Fruit fly (Drosophila melanogaster) whole organism, embryonic: ENCODE data around the gene Adck5.

Experiments
- Aef1 ChIP-seq: fragments of 200-800 bp; sonication (Bioruptor generic); IDR thresholded peaks from 3 replicates; pipeline ENCODE4 v1.3.6; 2022; ENCODE audit warnings: missing biosample characterization, missing genetic modification characterization
- Antp ChIP-seq: fragments of 200-800 bp; sonication (Bioruptor generic); optimal IDR thresholded peaks from 3 replicates; lab custom pipeline; 2016; ENCODE audit warnings: missing biosample characterization, missing genetic modification characterization
- Atf3 ChIP-seq: fragments of 200-800 bp; sonication (Bioruptor generic); optimal IDR thresholded peaks from 3 replicates; lab custom pipeline; 2016; ENCODE audit warnings: missing biosample characterization, missing genetic modification characterization
- CG10147 ChIP-seq: fragments of 200-800 bp; sonication (Bioruptor generic); optimal IDR thresholded peaks from 2 replicates; lab custom pipeline; 2019; ENCODE audit warnings: missing biosample characterization, mild to moderate bottlenecking, missing genetic modification characterization, moderate library complexity
- CG10267 ChIP-seq: fragments of 200-800 bp; sonication (Bioruptor generic); optimal IDR thresholded peaks from 2 replicates; lab custom pipeline; 2018; ENCODE audit warnings: missing biosample characterization, mild to moderate bottlenecking, missing genetic modification characterization, moderate library complexity
- CG10366 ChIP-seq: fragments of 200-800 bp; sonication (Bioruptor generic); IDR thresholded peaks from 2 replicates; pipeline ENCODE4 v1.3.6; 2022; ENCODE audit warnings: missing biosample characterization, missing genetic modification characterization
- CG15514 ChIP-seq: fragments of 200-800 bp; sonication (Bioruptor generic); optimal IDR thresholded peaks from 3 replicates; lab custom pipeline; 2017; ENCODE audit warnings: missing biosample characterization, missing genetic modification characterization, mild to moderate bottlenecking, moderate library complexity, missing genetic modification reagents
- CG15696 ChIP-seq: fragments of 200-800 bp; sonication (Bioruptor generic); optimal IDR thresholded peaks from 2 replicates; lab custom pipeline; 2019; ENCODE audit warnings: missing biosample characterization, mild to moderate bottlenecking, missing genetic modification characterization, moderate library complexity
- CG17328 ChIP-seq: fragments of 200-800 bp; sonication (Bioruptor generic); IDR thresholded peaks from 2 replicates; pipeline ENCODE4 v1.3.6; 2022; ENCODE audit warnings: missing biosample characterization, missing genetic modification characterization
- CG17385 ChIP-seq: fragments of 200-800 bp; sonication (Bioruptor generic); optimal IDR thresholded peaks from 3 replicates; lab custom pipeline; 2018; ENCODE audit warnings: missing biosample characterization, mild to moderate bottlenecking, missing genetic modification characterization
- CG1792 ChIP-seq: fragments of 200-800 bp; sonication (Bioruptor generic); optimal IDR thresholded peaks from 2 replicates; lab custom pipeline; 2016; ENCODE audit warnings: missing biosample characterization, missing genetic modification characterization
- CG2120 ChIP-seq: fragments of 200-800 bp; sonication (Bioruptor generic); optimal IDR thresholded peaks from 3 replicates; lab custom pipeline; 2016; ENCODE audit warnings: missing biosample characterization, missing genetic modification characterization
- CG2712 ChIP-seq: fragments of 200-800 bp; optimal IDR thresholded peaks from 3 replicates; lab custom pipeline; 2019; ENCODE audit warnings: missing biosample characterization, mild to moderate bottlenecking, missing genetic modification characterization, moderate library complexity
- CG32532 ChIP-seq: fragments of 200-800 bp; sonication (Bioruptor generic); IDR thresholded peaks from 2 replicates; pipeline ENCODE4 v1.3.6; 2022; ENCODE audit warnings: missing biosample characterization, missing genetic modification characterization
- CG32772 ChIP-seq: fragments of 200-800 bp; sonication (Bioruptor generic); IDR thresholded peaks from 2 replicates; pipeline ENCODE4 v1.3.6; 2022; ENCODE audit warnings: missing biosample characterization, missing genetic modification characterization
- CG3281 ChIP-seq: fragments of 200-800 bp; sonication (Bioruptor generic); optimal IDR thresholded peaks from 3 replicates; lab custom pipeline; 2017; ENCODE audit warnings: missing biosample characterization, mild to moderate bottlenecking, missing genetic modification characterization
- CG7928 ChIP-seq: fragments of 200-800 bp; sonication (Bioruptor generic); optimal IDR thresholded peaks from 2 replicates; lab custom pipeline; 2017; ENCODE audit warnings: missing biosample characterization, mild to moderate bottlenecking, missing genetic modification characterization
- CG8089 ChIP-seq: fragments of 200-800 bp; sonication (Bioruptor generic); optimal IDR thresholded peaks from 3 replicates; lab custom pipeline; 2016; ENCODE audit warnings: missing biosample characterization, missing genetic modification characterization
- CG8924 ChIP-seq: fragments of 200-800 bp; optimal IDR thresholded peaks from 3 replicates; lab custom pipeline; 2019; ENCODE audit warnings: missing biosample characterization, mild to moderate bottlenecking, missing genetic modification characterization, moderate library complexity
- D ChIP-seq, 2 experiments: fragments of 200-800 bp in 1 of 2; fragments of >200 bp in 1 of 2; sonication (Bioruptor generic) in 1 of 2; optimal IDR thresholded peaks; 2 replicates in 1 of 2; 3 replicates in 1 of 2; lab custom pipeline; 2017; ENCODE audit warnings: mild to moderate bottlenecking in 1 of 2, missing biosample characterization in 1 of 2, missing genetic modification characterization in 1 of 2, missing genetic modification reagents in 1 of 2
- E2f1 ChIP-seq: fragments of 200-800 bp; sonication (Bioruptor generic); IDR thresholded peaks from 2 replicates; pipeline ENCODE4 v1.3.6; 2022; ENCODE audit warnings: missing biosample characterization, missing genetic modification characterization
- Eip74EF ChIP-seq, 2 experiments: fragments of 200-800 bp in 1 of 2; fragments of >200 bp in 1 of 2; sonication (Bioruptor generic) in 1 of 2; optimal IDR thresholded peaks; 2 replicates each; lab custom pipeline; 2017 to 2019; ENCODE audit warnings: missing biosample characterization in 2 of 2, missing genetic modification characterization in 2 of 2, mild to moderate bottlenecking in 1 of 2, moderate library complexity in 1 of 2
- Fer2 ChIP-seq: fragments of 200-800 bp; sonication (Bioruptor generic); optimal IDR thresholded peaks from 2 replicates; lab custom pipeline; 2018; ENCODE audit warnings: missing biosample characterization, mild to moderate bottlenecking, missing genetic modification characterization, moderate library complexity
- Lpt ChIP-seq: fragments of >200 bp; optimal IDR thresholded peaks from 2 replicates; lab custom pipeline; 2018; ENCODE audit warnings: missing biosample characterization, missing genetic modification characterization
- MBD-R2 ChIP-seq: fragments of 200-800 bp; sonication (Bioruptor generic); IDR thresholded peaks from 2 replicates; pipeline ENCODE4 v1.3.6; 2022; ENCODE audit warnings: missing biosample characterization, missing genetic modification characterization
- Rx ChIP-seq: fragments of 200-800 bp; sonication (Bioruptor generic); IDR thresholded peaks from 2 replicates; pipeline ENCODE4 v1.3.6; 2022; ENCODE audit warnings: missing biosample characterization, missing genetic modification characterization
- Six4 ChIP-seq: fragments of 200-800 bp; sonication (Bioruptor generic); optimal IDR thresholded peaks from 2 replicates; lab custom pipeline; 2016; ENCODE audit warnings: missing biosample characterization, missing genetic modification characterization
- bigmax ChIP-seq: fragments of 200-800 bp; sonication (Bioruptor generic); optimal IDR thresholded peaks from 2 replicates; lab custom pipeline; 2018; ENCODE audit warnings: missing biosample characterization, mild to moderate bottlenecking, missing genetic modification characterization
- danr ChIP-seq: fragments of 200-800 bp; sonication (Bioruptor generic); IDR thresholded peaks from 2 replicates; pipeline ENCODE4 v1.3.6; 2022; ENCODE audit warnings: missing biosample characterization, missing genetic modification characterization
- ems ChIP-seq: fragments of 200-800 bp; sonication (Bioruptor generic); optimal IDR thresholded peaks from 3 replicates; lab custom pipeline; 2016; ENCODE audit warnings: missing biosample characterization, missing genetic modification characterization
- grau ChIP-seq: fragments of 200-800 bp; optimal IDR thresholded peaks from 3 replicates; lab custom pipeline; 2019; ENCODE audit warnings: missing biosample characterization, mild to moderate bottlenecking, missing genetic modification characterization, moderate library complexity
- gt ChIP-seq: fragments of 200-800 bp; sonication (Bioruptor generic); IDR thresholded peaks from 2 replicates; pipeline ENCODE4 v1.3.6; 2022; ENCODE audit warnings: missing biosample characterization, missing genetic modification characterization
- her ChIP-seq: fragments of 200-800 bp; sonication (Bioruptor generic); optimal IDR thresholded peaks from 2 replicates; lab custom pipeline; 2016; ENCODE audit warnings: missing biosample characterization, missing genetic modification characterization
- hth ChIP-seq: fragments of >200 bp; optimal IDR thresholded peaks from 2 replicates; lab custom pipeline; 2017; ENCODE audit warnings: inconsistent platforms
- jing ChIP-seq: fragments of 200-800 bp; sonication (Bioruptor generic); optimal IDR thresholded peaks from 2 replicates; lab custom pipeline; 2018; ENCODE audit warnings: missing biosample characterization, mild to moderate bottlenecking, missing genetic modification characterization
- lmd ChIP-seq: fragments of 200-800 bp; sonication (Bioruptor generic); IDR thresholded peaks from 2 replicates; pipeline ENCODE4 v1.3.6; 2022; ENCODE audit warnings: missing biosample characterization, missing genetic modification characterization
- maf-S ChIP-seq: fragments of 200-800 bp; sonication (Bioruptor generic); optimal IDR thresholded peaks from 2 replicates; lab custom pipeline; 2016; ENCODE audit warnings: missing biosample characterization, missing genetic modification characterization
- pb ChIP-seq: fragments of 200-800 bp; sonication (Bioruptor generic); optimal IDR thresholded peaks from 3 replicates; lab custom pipeline; 2016; ENCODE audit warnings: missing biosample characterization, missing genetic modification characterization
- pita ChIP-seq: fragments of 200-800 bp; sonication (Bioruptor generic); optimal IDR thresholded peaks from 2 replicates; lab custom pipeline; 2017; ENCODE audit warnings: missing biosample characterization, mild to moderate bottlenecking, missing genetic modification characterization
- pnt ChIP-seq: fragments of 200-800 bp; sonication (Bioruptor generic); optimal IDR thresholded peaks from 3 replicates; lab custom pipeline; 2016; ENCODE audit warnings: missing biosample characterization, missing genetic modification characterization
- pros ChIP-seq: fragments of 200-800 bp; sonication (Bioruptor generic); optimal IDR thresholded peaks from 3 replicates; lab custom pipeline; 2019; ENCODE audit warnings: missing biosample characterization, mild to moderate bottlenecking, missing genetic modification characterization, moderate library complexity
- row ChIP-seq: fragments of 200-800 bp; sonication (Bioruptor generic); IDR thresholded peaks from 3 replicates; pipeline ENCODE4 v1.3.6; 2022; ENCODE audit warnings: missing biosample characterization, missing genetic modification characterization
- seq ChIP-seq: fragments of 200-800 bp; sonication (Bioruptor generic); IDR thresholded peaks from 2 replicates; pipeline ENCODE4 v1.3.6; 2022; ENCODE audit warnings: missing biosample characterization, missing genetic modification characterization
- sisA ChIP-seq: fragments of 200-800 bp; sonication (Bioruptor generic); IDR thresholded peaks from 2 replicates; pipeline ENCODE4 v1.3.6; 2022; ENCODE audit warnings: missing biosample characterization, missing genetic modification characterization
- slp2 ChIP-seq: fragments of 200-800 bp; sonication (Bioruptor generic); optimal IDR thresholded peaks from 2 replicates; lab custom pipeline; 2016; ENCODE audit warnings: missing biosample characterization, missing genetic modification characterization
- so ChIP-seq: fragments of 200-800 bp; sonication (Bioruptor generic); IDR thresholded peaks from 3 replicates; pipeline ENCODE4 v1.3.6; 2022; ENCODE audit warnings: missing biosample characterization, missing genetic modification characterization
- stwl ChIP-seq: fragments of 200-800 bp; sonication (Bioruptor generic); optimal IDR thresholded peaks from 3 replicates; lab custom pipeline; 2018; ENCODE audit warnings: missing biosample characterization, mild to moderate bottlenecking, missing genetic modification characterization, moderate library complexity
- sug ChIP-seq: fragments of 200-800 bp; optimal IDR thresholded peaks from 2 replicates; lab custom pipeline; 2019; ENCODE audit warnings: missing biosample characterization, mild to moderate bottlenecking, missing genetic modification characterization, moderate library complexity
- vvl ChIP-seq: fragments of 200-800 bp; sonication (Bioruptor generic); IDR thresholded peaks from 2 replicates; pipeline ENCODE4 v1.3.6; 2022; ENCODE audit warnings: missing biosample characterization, missing genetic modification characterization
- zen2 ChIP-seq: fragments of 200-800 bp; sonication (Bioruptor generic); IDR thresholded peaks from 3 replicates; pipeline ENCODE4 v1.3.6; 2022; ENCODE audit warnings: missing biosample characterization, missing genetic modification characterization; ENCODE audit not compliant: partially characterized antibody

The Adck5 gene

DNA sequence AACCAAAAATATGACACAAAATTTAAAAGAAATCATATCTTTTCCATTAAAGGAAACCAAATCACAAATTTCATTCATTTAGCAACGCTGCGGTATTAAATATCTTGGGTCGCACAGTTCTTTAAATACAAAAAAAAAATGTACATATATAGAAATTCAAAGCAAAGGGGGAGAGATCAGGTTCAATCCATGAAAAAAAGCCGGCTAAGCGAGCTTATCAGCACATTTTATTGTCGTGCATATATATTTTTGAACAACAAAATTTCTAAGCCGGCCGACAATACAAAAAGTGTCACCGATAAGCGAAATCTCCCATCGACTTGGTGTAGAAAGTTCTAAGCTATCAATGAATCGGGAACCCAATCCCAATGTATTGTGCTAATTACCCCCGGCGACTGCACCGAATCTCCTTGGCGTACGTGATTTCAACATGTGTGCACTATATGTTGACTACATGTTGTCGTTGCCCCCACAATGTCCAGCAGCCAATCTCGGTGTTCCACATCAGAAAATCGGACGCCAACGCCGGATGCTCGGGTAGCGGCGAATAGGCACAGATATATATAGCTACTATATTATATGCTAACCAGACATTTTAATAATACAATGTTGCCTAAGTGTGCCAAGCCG is 34.3 kb downstream of the Adck5 start (continued):
- TF ChIP-seq Eip74EF (GFP tag; optimal IDR thresholded peaks at IDR 0.05; lab: Kevin White, UChicago) (no peak), Atf3 (GFP tag; lab: Kevin White, UChicago) (no peak), CG8089 (GFP tag; lab: Kevin White, UChicago) (no peak), CG15514 (GFP tag; lab: Kevin White, UChicago) (no peak), zen2 (GFP tag; lab: Robert Waterston, UW) (no peak), Lpt (no peak), jing (no peak), slp2 (GFP tag; lab: Kevin White, UChicago) (no peak), sug (tag; lab: Kevin White, UChicago) (peak; percentile 43), stwl (tag; lab: Kevin White, UChicago) (no peak), maf-S (no peak), pnt (GFP tag; lab: Kevin White, UChicago) (no peak), seq (GFP tag; lab: Robert Waterston, UW) (no peak)

DNA sequence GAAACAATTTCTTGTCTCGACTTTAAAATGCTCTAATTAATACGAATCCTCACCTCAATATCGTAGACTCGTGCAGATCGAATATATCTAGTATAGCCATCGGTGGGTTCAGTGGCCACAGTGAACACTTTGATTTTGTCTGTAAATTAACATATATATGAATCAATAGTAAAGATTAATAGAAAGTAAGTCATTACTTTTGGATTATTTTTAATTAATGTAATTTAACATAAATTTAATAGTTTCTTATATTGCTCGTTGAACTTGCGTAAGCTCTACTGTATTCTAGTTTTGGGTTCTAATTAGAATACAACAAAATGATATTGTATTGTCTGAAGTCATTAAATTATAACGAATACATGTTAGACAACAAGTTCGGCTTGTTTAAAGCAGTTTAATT is 35.2 kb downstream of the Adck5 start:
- no peak for TF ChIP-seq Rx (GFP tag; lab: Robert Waterston, UW)
- no peak for TF ChIP-seq Antp (GFP tag; lab: Kevin White, UChicago)
- TF ChIP-seq her (GFP tag; lab: Kevin White, UChicago), result no peak
- TF ChIP-seq CG7928 (GFP tag; lab: Kevin White, UChicago), result no peak
- TF ChIP-seq CG8924 (tag; lab: Kevin White, UChicago), result peak; percentile 4
- no peak for TF ChIP-seq CG3281 (GFP tag; lab: Kevin White, UChicago)
- TF ChIP-seq row (GFP tag; lab: Robert Waterston, UW), result peak; percentile 45; the same call in 2 of the 3 replicates
- peak; percentile 63; the same call in 1 of the 2 replicates for TF ChIP-seq CG32532 (GFP tag; lab: Robert Waterston, UW)
- no peak for TF ChIP-seq Fer2 (tag; lab: Kevin White, UChicago)
- no peak for TF ChIP-seq CG1792 (GFP tag; lab: Kevin White, UChicago)
- TF ChIP-seq pita (GFP tag; lab: Kevin White, UChicago), result no peak
- no peak for TF ChIP-seq D (optimal IDR thresholded peaks at IDR 0.05; lab: Kevin White, UChicago)
- no peak for TF ChIP-seq D (GFP tag; optimal IDR thresholded peaks at IDR 0.05; lab: Kevin White, UChicago)
- TF ChIP-seq CG10366 (GFP tag; lab: Robert Waterston, UW), result no peak
- TF ChIP-seq MBD-R2 (GFP tag; lab: Robert Waterston, UW), result no peak
- peak; percentile 87 for TF ChIP-seq grau (tag; lab: Kevin White, UChicago)
- no peak for TF ChIP-seq hth (lab: Kevin White, UChicago)
- TF ChIP-seq so (GFP tag; lab: Robert Waterston, UW), result no peak
- no peak for TF ChIP-seq pros (GFP tag; lab: Kevin White, UChicago)
- TF ChIP-seq ems (GFP tag; lab: Kevin White, UChicago), result no peak
- no peak for TF ChIP-seq bigmax (GFP tag; lab: Kevin White, UChicago)
- TF ChIP-seq CG10147 (GFP tag; lab: Kevin White, UChicago), result peak; percentile 20
- TF ChIP-seq sisA (GFP tag; lab: Robert Waterston, UW), result no peak
- TF ChIP-seq CG2120, result peak; percentile 7
- TF ChIP-seq zen2 (GFP tag; lab: Robert Waterston, UW), result no peak
- TF ChIP-seq slp2 (GFP tag; lab: Kevin White, UChicago), result no peak
- no peak for TF ChIP-seq E2f1 (GFP tag; lab: Robert Waterston, UW)
- peak; percentile 13 for TF ChIP-seq CG10267
- TF ChIP-seq CG17328, result no peak
- peak; percentile 33 for TF ChIP-seq CG17385 (GFP tag; lab: Kevin White, UChicago)
- TF ChIP-seq pb (GFP tag; lab: Kevin White, UChicago), result no peak
- TF ChIP-seq CG2712, result peak; percentile 43
- no peak for TF ChIP-seq gt (GFP tag; lab: Robert Waterston, UW)
- no peak for TF ChIP-seq danr (GFP tag; lab: Robert Waterston, UW)
- peak; percentile 44; the same call in 1 of the 2 replicates for TF ChIP-seq vvl (GFP tag; lab: Robert Waterston, UW)
- TF ChIP-seq CG15696 (tag; lab: Kevin White, UChicago), result no peak
- TF ChIP-seq Aef1 (GFP tag; lab: Robert Waterston, UW), result no peak
- peak; percentile 17; the same call in 1 of the 2 replicates for TF ChIP-seq CG32772 (GFP tag; lab: Robert Waterston, UW)
- no peak for TF ChIP-seq Six4 (GFP tag; lab: Kevin White, UChicago)
- peak; percentile 37; the same call in 1 of the 2 replicates for TF ChIP-seq lmd (GFP tag; lab: Robert Waterston, UW)
